Fruit fly (Drosophila melanogaster) whole organism, embryonic: ENCODE results near the gene Dis3l2.
A peak's percentile ranks its signal among the peaks of the same experiment; 100 is the strongest.

ENCODE experiments used
- B-H1 ChIP-seq: fragments of 200-800 bp; sonication (Bioruptor generic); IDR thresholded peaks from 3 replicates; pipeline ENCODE4 v1.3.6; 2022; ENCODE audit warnings: missing biosample characterization, missing genetic modification characterization
- BEAF-32 ChIP-seq: fragments of 200-800 bp; sonication (Bioruptor generic); optimal IDR thresholded peaks from 3 replicates; lab custom pipeline; 2017; ENCODE audit warnings: missing biosample characterization, missing genetic modification characterization, mild to moderate bottlenecking, moderate library complexity, missing genetic modification reagents
- CG10147 ChIP-seq: fragments of 200-800 bp; sonication (Bioruptor generic); optimal IDR thresholded peaks from 2 replicates; lab custom pipeline; 2019; ENCODE audit warnings: missing biosample characterization, mild to moderate bottlenecking, missing genetic modification characterization, moderate library complexity
- CG10267 ChIP-seq: fragments of 200-800 bp; sonication (Bioruptor generic); optimal IDR thresholded peaks from 2 replicates; lab custom pipeline; 2018; ENCODE audit warnings: missing biosample characterization, mild to moderate bottlenecking, missing genetic modification characterization, moderate library complexity
- CG10543 ChIP-seq: fragments of 200-800 bp; sonication (Bioruptor generic); optimal IDR thresholded peaks from 3 replicates; lab custom pipeline; 2017; ENCODE audit warnings: missing biosample characterization, mild to moderate bottlenecking, missing genetic modification characterization, moderate library complexity
- CG11723 ChIP-seq: fragments of 200-800 bp; sonication (Bioruptor generic); optimal IDR thresholded peaks from 2 replicates; lab custom pipeline; 2017; ENCODE audit warnings: missing biosample characterization, mild to moderate bottlenecking, missing genetic modification characterization
- CG14710 ChIP-seq: fragments of 200-800 bp; sonication (Bioruptor generic); optimal IDR thresholded peaks from 3 replicates; lab custom pipeline; 2019; ENCODE audit warnings: missing biosample characterization, mild to moderate bottlenecking, missing genetic modification characterization, moderate library complexity
- CG15073 ChIP-seq: fragments of 200-800 bp; sonication (Bioruptor generic); optimal IDR thresholded peaks from 2 replicates; lab custom pipeline; 2016; ENCODE audit warnings: missing biosample characterization, missing genetic modification characterization
- CG15514 ChIP-seq: fragments of 200-800 bp; sonication (Bioruptor generic); optimal IDR thresholded peaks from 3 replicates; lab custom pipeline; 2017; ENCODE audit warnings: missing biosample characterization, missing genetic modification characterization, mild to moderate bottlenecking, moderate library complexity, missing genetic modification reagents
- CG15601 ChIP-seq: fragments of 200-800 bp; sonication (Bioruptor generic); optimal IDR thresholded peaks from 3 replicates; lab custom pipeline; 2019; ENCODE audit warnings: missing biosample characterization, mild to moderate bottlenecking, missing genetic modification characterization, moderate library complexity
- CG16815 ChIP-seq: fragments of 200-800 bp; sonication (Bioruptor generic); optimal IDR thresholded peaks from 3 replicates; lab custom pipeline; 2017; ENCODE audit warnings: missing biosample characterization, mild to moderate bottlenecking, missing genetic modification characterization
- CG17186 ChIP-seq: fragments of 200-800 bp; sonication (Bioruptor generic); optimal IDR thresholded peaks from 3 replicates; lab custom pipeline; 2017; ENCODE audit warnings: missing biosample characterization, missing genetic modification reagents, missing genetic modification characterization
- CG2116 ChIP-seq: fragments of 200-800 bp; sonication (Bioruptor generic); optimal IDR thresholded peaks from 3 replicates; lab custom pipeline; 2018; ENCODE audit warnings: missing biosample characterization, mild to moderate bottlenecking, missing genetic modification characterization
- CG4360 ChIP-seq: fragments of 200-800 bp; sonication (Bioruptor generic); IDR thresholded peaks from 2 replicates; pipeline ENCODE4 v1.3.6; 2022; ENCODE audit warnings: missing biosample characterization, missing genetic modification characterization
- CG6272 ChIP-seq: fragments of 200-800 bp; sonication (Bioruptor generic); IDR thresholded peaks from 2 replicates; pipeline ENCODE4 v1.3.6; 2022; ENCODE audit warnings: missing biosample characterization, missing genetic modification characterization
- CG7556 ChIP-seq: fragments of 200-800 bp; sonication (Bioruptor generic); optimal IDR thresholded peaks from 2 replicates; lab custom pipeline; 2017; ENCODE audit warnings: missing biosample characterization, mild to moderate bottlenecking, missing genetic modification characterization
- CG7839 ChIP-seq: fragments of 200-800 bp; sonication (Bioruptor generic); optimal IDR thresholded peaks from 3 replicates; lab custom pipeline; 2018; ENCODE audit warnings: missing biosample characterization, mild to moderate bottlenecking, missing genetic modification characterization, moderate library complexity
- CG9437 ChIP-seq: fragments of 200-800 bp; sonication (Bioruptor generic); optimal IDR thresholded peaks from 2 replicates; lab custom pipeline; 2018; ENCODE audit warnings: missing biosample characterization, mild to moderate bottlenecking, missing genetic modification characterization
- Dad ChIP-seq: fragments of 200-800 bp; sonication (Bioruptor generic); optimal IDR thresholded peaks from 3 replicates; lab custom pipeline; 2016; ENCODE audit warnings: missing biosample characterization, missing genetic modification characterization
- Fer1 ChIP-seq: fragments of 200-800 bp; sonication (Bioruptor generic); optimal IDR thresholded peaks from 2 replicates; lab custom pipeline; 2017; ENCODE audit warnings: missing biosample characterization, mild to moderate bottlenecking, missing genetic modification characterization
- Gug ChIP-seq: fragments of 200-800 bp; sonication (Bioruptor generic); IDR thresholded peaks from 4 replicates; pipeline ENCODE4 v1.3.6; 2022; ENCODE audit warnings: missing biosample characterization, missing genetic modification characterization
- HmgZ ChIP-seq: fragments of 200-800 bp; sonication (Bioruptor generic); optimal IDR thresholded peaks from 2 replicates; lab custom pipeline; 2018; ENCODE audit warnings: missing biosample characterization, mild to moderate bottlenecking, missing genetic modification characterization
- Hsf ChIP-seq: fragments of 200-800 bp; sonication (Bioruptor generic); optimal IDR thresholded peaks from 3 replicates; lab custom pipeline; 2016; ENCODE audit warnings: missing biosample characterization, missing genetic modification characterization
- Jarid2 ChIP-seq: fragments of 200-800 bp; sonication (Bioruptor generic); optimal IDR thresholded peaks from 3 replicates; lab custom pipeline; 2017; ENCODE audit warnings: mild to moderate bottlenecking, missing biosample characterization, missing genetic modification reagents, missing genetic modification characterization
- Myb ChIP-seq: fragments of 200-800 bp; sonication (Bioruptor generic); optimal IDR thresholded peaks from 2 replicates; lab custom pipeline; 2016; ENCODE audit warnings: missing biosample characterization, missing genetic modification characterization
- Nf-YA ChIP-seq: fragments of 200-800 bp; sonication (Bioruptor generic); IDR thresholded peaks from 2 replicates; pipeline ENCODE4 v1.3.6; 2022; ENCODE audit warnings: missing biosample characterization, missing genetic modification characterization
- Nf-YB ChIP-seq: fragments of 200-800 bp; sonication (Bioruptor generic); optimal IDR thresholded peaks from 3 replicates; lab custom pipeline; 2019; ENCODE audit warnings: missing biosample characterization, mild to moderate bottlenecking, missing genetic modification characterization, moderate library complexity
- Sox100B ChIP-seq: fragments of 200-800 bp; sonication (Bioruptor generic); optimal IDR thresholded peaks from 3 replicates; lab custom pipeline; 2018; ENCODE audit warnings: missing biosample characterization, mild to moderate bottlenecking, missing genetic modification characterization
- YL-1 ChIP-seq: fragments of 200-800 bp; sonication (Bioruptor generic); optimal IDR thresholded peaks from 3 replicates; lab custom pipeline; 2017; ENCODE audit warnings: missing biosample characterization, mild to moderate bottlenecking, missing genetic modification characterization
- ase ChIP-seq: fragments of 200-800 bp; sonication (Bioruptor generic); IDR thresholded peaks from 3 replicates; pipeline ENCODE4 v1.3.6; 2022; ENCODE audit warnings: missing biosample characterization, missing genetic modification characterization
- bab2 ChIP-seq: fragments of 200-800 bp; sonication (Bioruptor generic); optimal IDR thresholded peaks from 2 replicates; lab custom pipeline; 2016; ENCODE audit warnings: missing biosample characterization, missing genetic modification characterization
- dati ChIP-seq: fragments of 200-800 bp; sonication (Bioruptor generic); IDR thresholded peaks from 2 replicates; pipeline ENCODE4 v1.3.6; 2022; ENCODE audit warnings: missing biosample characterization, missing genetic modification characterization
- emc ChIP-seq: fragments of 200-800 bp; sonication (Bioruptor generic); optimal IDR thresholded peaks from 2 replicates; lab custom pipeline; 2016; ENCODE audit warnings: missing biosample characterization, missing genetic modification characterization
- fd64A ChIP-seq: fragments of 200-800 bp; sonication (Bioruptor generic); optimal IDR thresholded peaks from 3 replicates; lab custom pipeline; 2018; ENCODE audit warnings: missing biosample characterization, mild to moderate bottlenecking, missing genetic modification characterization
- grn ChIP-seq: fragments of 200-800 bp; sonication (Bioruptor generic); optimal IDR thresholded peaks from 3 replicates; lab custom pipeline; 2017; ENCODE audit warnings: missing biosample characterization, missing genetic modification characterization
- lab ChIP-seq: fragments of 200-800 bp; sonication (Bioruptor generic); optimal IDR thresholded peaks from 3 replicates; lab custom pipeline; 2017; ENCODE audit warnings: missing biosample characterization, missing genetic modification characterization, mild to moderate bottlenecking, moderate library complexity, missing genetic modification reagents
- mirr ChIP-seq: fragments of 200-800 bp; sonication (Bioruptor generic); optimal IDR thresholded peaks from 3 replicates; lab custom pipeline; 2018; ENCODE audit warnings: missing biosample characterization, mild to moderate bottlenecking, missing genetic modification characterization
- nerfin-2 ChIP-seq: fragments of 200-800 bp; sonication (Bioruptor generic); IDR thresholded peaks from 2 replicates; pipeline ENCODE4 v1.3.6; 2022; ENCODE audit warnings: missing biosample characterization, missing genetic modification characterization; ENCODE audit not compliant: partially characterized antibody
- nom ChIP-seq: fragments of 200-800 bp; sonication (Bioruptor generic); optimal IDR thresholded peaks from 2 replicates; lab custom pipeline; 2017; ENCODE audit warnings: missing biosample characterization, missing genetic modification characterization, mild to moderate bottlenecking, moderate library complexity, missing genetic modification reagents
- pho ChIP-seq: fragments of 200-800 bp; sonication (Bioruptor generic); optimal IDR thresholded peaks from 2 replicates; lab custom pipeline; 2016; ENCODE audit warnings: missing biosample characterization, missing genetic modification characterization
- pzg ChIP-seq: fragments of 200-800 bp; sonication (Bioruptor generic); optimal IDR thresholded peaks from 3 replicates; lab custom pipeline; 2018; ENCODE audit warnings: missing biosample characterization, mild to moderate bottlenecking, missing genetic modification characterization, moderate library complexity
- ranshi ChIP-seq: fragments of 200-800 bp; sonication (Bioruptor generic); IDR thresholded peaks from 2 replicates; pipeline ENCODE4 v1.3.6; 2022; ENCODE audit warnings: missing biosample characterization, missing genetic modification characterization
- sug ChIP-seq: fragments of 200-800 bp; optimal IDR thresholded peaks from 2 replicates; lab custom pipeline; 2019; ENCODE audit warnings: missing biosample characterization, mild to moderate bottlenecking, missing genetic modification characterization, moderate library complexity
- tap ChIP-seq: fragments of 200-800 bp; optimal IDR thresholded peaks from 3 replicates; lab custom pipeline; 2019; ENCODE audit warnings: missing biosample characterization, mild to moderate bottlenecking, missing genetic modification characterization, moderate library complexity
- tup ChIP-seq: fragments of 200-800 bp; sonication (Bioruptor generic); optimal IDR thresholded peaks from 2 replicates; lab custom pipeline; 2016; ENCODE audit warnings: missing biosample characterization, mild to moderate bottlenecking, missing genetic modification characterization, moderate library complexity
- vnd ChIP-seq: fragments of 200-800 bp; sonication (Bioruptor generic); IDR thresholded peaks from 3 replicates; pipeline ENCODE4 v1.3.6; 2022; ENCODE audit warnings: missing biosample characterization, missing genetic modification characterization; ENCODE audit not compliant: partially characterized antibody
- wdn ChIP-seq: fragments of 200-800 bp; sonication (Bioruptor generic); IDR thresholded peaks from 2 replicates; pipeline ENCODE4 v1.3.6; 2022; ENCODE audit warnings: missing biosample characterization, missing genetic modification characterization

The Dis3l2 gene

dm6 chr3L:199754-200596 lies 12.5 kb upstream of the Dis3l2 start, which contains the start of the genes rno and mri (continued):
- TF ChIP-seq CG15073 (no peak), nerfin-2 (GFP tag; lab: Robert Waterston, UW) (peak; percentile 90), ranshi (peak; percentile 83), CG2116 (GFP tag; lab: Kevin White, UChicago) (peak; percentile 99), grn (GFP tag; lab: Kevin White, UChicago) (no peak), CG7839 (tag; lab: Kevin White, UChicago) (peak; percentile 81), CG11723 (GFP tag; lab: Kevin White, UChicago) (no peak), CG15601 (tag; lab: Kevin White, UChicago) (peak; percentile 71), ase (GFP tag; lab: Robert Waterston, UW) (peak; percentile 69; the same call in 2 of the 3 replicates), Dad (GFP tag; lab: Kevin White, UChicago) (no peak), Hsf (GFP tag; lab: Kevin White, UChicago) (peak; percentile 9), lab (GFP tag; lab: Kevin White, UChicago) (peak; percentile 67), CG16815 (GFP tag; lab: Kevin White, UChicago) (peak; percentile 59), tap (tag; lab: Kevin White, UChicago) (no peak), CG10267 (tag; lab: Kevin White, UChicago) (peak; percentile 76), vnd (GFP tag; lab: Robert Waterston, UW) (peak; percentile 94), CG7556 (GFP tag; lab: Kevin White, UChicago) (peak; percentile 69), pho (GFP tag; lab: Kevin White, UChicago) (peak; percentile 48), B-H1 (peak; percentile 65; the same call in 2 of the 3 replicates)

- TF ChIP-seq Myb (GFP tag; lab: Kevin White, UChicago) (peak; percentile 95), sug (peak; percentile 36), CG9437 (GFP tag; lab: Kevin White, UChicago) (peak; percentile 96), nom (GFP tag; lab: Kevin White, UChicago) (peak; percentile 52), BEAF-32 (GFP tag; lab: Kevin White, UChicago) (peak; percentile 6), CG4360 (GFP tag; lab: Robert Waterston, UW) (no peak), HmgZ (peak; percentile 34), pzg (GFP tag; lab: Kevin White, UChicago) (peak; percentile 65), Fer1 (GFP tag; lab: Kevin White, UChicago) (peak; percentile 10), Nf-YA (GFP tag; lab: Robert Waterston, UW) (no peak), Nf-YB (GFP tag; lab: Kevin White, UChicago) (no peak), emc (GFP tag; lab: Kevin White, UChicago) (no peak), wdn (no peak), CG10543 (GFP tag; lab: Kevin White, UChicago) (peak; percentile 8), tup (no peak), CG17186 (GFP tag; lab: Kevin White, UChicago) (no peak), Gug (no peak), mirr (GFP tag; lab: Kevin White, UChicago) (peak; percentile 10), CG14710 (peak; percentile 100), YL-1 (GFP tag; lab: Kevin White, UChicago) (peak; percentile 66), CG15514 (GFP tag; lab: Kevin White, UChicago) (peak; percentile 7), Jarid2 (GFP tag; lab: Kevin White, UChicago) (no peak), fd64A (no peak), CG10147 (GFP tag; lab: Kevin White, UChicago) (no peak), dati (GFP tag; lab: Robert Waterston, UW) (no peak), bab2 (GFP tag; lab: Kevin White, UChicago) (no peak), CG6272 (GFP tag; lab: Robert Waterston, UW) (no peak), Sox100B (no peak)
Observed at dm6 chr3L:203536-204135, 8.9 kb upstream of the Dis3l2 start, which contains the start of gene NitFhit. Gene NitFhit (plus strand): TSS chr3L:203730.
